Fruit fly (Drosophila melanogaster): ENCODE data around the gene Mco4.
"Not testable (repeated sequence)": the region's sequence is repeated elsewhere in the genome, so short reads cannot be mapped to it uniquely, and the experiment has no call there.

Mco4 gene

DNA sequence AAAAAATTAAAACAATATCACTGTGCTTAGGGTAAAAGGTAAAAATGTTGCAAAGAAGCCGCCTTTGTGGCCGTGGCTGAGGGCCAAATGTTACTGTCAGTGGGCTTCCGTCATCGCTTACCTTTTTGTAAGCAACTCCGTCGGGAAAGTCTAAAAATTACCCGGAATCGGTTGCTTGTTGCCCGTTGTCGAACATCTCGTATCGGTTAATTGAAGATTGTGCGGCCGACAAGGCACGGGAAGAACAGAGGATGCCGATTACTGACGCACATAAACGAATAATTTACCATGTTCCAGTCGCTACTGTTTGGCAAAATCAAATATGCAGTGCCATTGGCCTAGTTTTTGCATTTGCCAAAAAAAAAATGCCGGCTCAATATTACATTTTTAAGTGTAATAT is at the start of gene Mco4:
Gene Mco4 (minus strand): TSS at position 101 of the 400 bp plus-strand sequence.
- no peak for TF ChIP-seq insv (optimal IDR thresholded peaks at IDR 0.05)
- TF ChIP-seq psq (optimal IDR thresholded peaks at IDR 0.05): no peak
- TF ChIP-seq ttk (optimal IDR thresholded peaks at IDR 0.05): no peak
- TF ChIP-seq Myc (optimal IDR thresholded peaks at IDR 0.05): no peak
- no peak for TF ChIP-seq Sin3A (optimal IDR thresholded peaks at IDR 0.05)

dm6 chrX:17899402-17899801 is 43.5 kb upstream of the Mco4 start, which contains the start of gene Gss2:
Gene Gss2 (plus strand): TSS chrX:17899702.
- TF ChIP-seq Sin3A, ttk, insv (optimal IDR thresholded peaks at IDR 0.05): not testable (repeated sequence)

DNA sequence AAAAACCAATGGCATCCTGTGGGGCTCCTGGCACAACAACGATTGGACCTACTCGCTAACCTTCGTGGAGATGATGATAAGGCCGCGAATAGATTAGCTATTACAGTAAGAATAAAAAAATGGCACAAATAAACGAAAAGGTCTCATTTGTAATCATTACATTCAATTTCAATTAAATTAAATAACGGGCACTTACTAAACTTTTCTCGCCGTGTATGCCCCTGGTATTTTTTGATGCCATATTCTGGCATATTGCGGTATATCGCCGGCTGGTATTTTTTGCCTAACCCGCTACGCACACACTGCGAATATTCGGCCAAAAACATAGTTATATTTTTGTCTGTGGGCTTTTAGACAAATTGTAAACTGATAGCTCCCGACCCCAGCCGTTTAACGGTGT is 33.3 kb upstream of the Mco4 start, which contains the start of gene Gss1:
Gene Gss1 (plus strand): TSS at position 301 of the 400 bp plus-strand sequence.
- not testable (repeated sequence) for TF ChIP-seq Sin3A, h, psq (optimal IDR thresholded peaks at IDR 0.05)

- TF ChIP-seq psq (optimal IDR thresholded peaks at IDR 0.05) (no peak), insv (optimal IDR thresholded peaks at IDR 0.05) (no peak), h (optimal IDR thresholded peaks at IDR 0.05) (no peak), ttk (optimal IDR thresholded peaks at IDR 0.05) (no peak), Sin3A (optimal IDR thresholded peaks at IDR 0.05) (no peak)
These were observed 31.9 kb upstream of the Mco4 start, which contains the start of gene CG6788 for dm6 chrX:17887877-17888276. Gene CG6788 (plus strand): TSS chrX:17888177.

dm6 chrX:17887208-17887627 is 31.3 kb upstream of the Mco4 start, which contains the start of gene mnb:
Gene mnb (minus strand): TSS chrX:17887222.
- peak; percentile 62 for TF ChIP-seq Sin3A (optimal IDR thresholded peaks at IDR 0.05)
- TF ChIP-seq h (optimal IDR thresholded peaks at IDR 0.05): no peak
- TF ChIP-seq ttk (optimal IDR thresholded peaks at IDR 0.05): no peak
- TF ChIP-seq psq (optimal IDR thresholded peaks at IDR 0.05): peak; percentile 62

- TF ChIP-seq Myc (optimal IDR thresholded peaks at IDR 0.05) (no peak), Sin3A (optimal IDR thresholded peaks at IDR 0.05) (no peak), insv (optimal IDR thresholded peaks at IDR 0.05) (no peak), ttk (optimal IDR thresholded peaks at IDR 0.05) (no peak), h (optimal IDR thresholded peaks at IDR 0.05) (no peak), psq (optimal IDR thresholded peaks at IDR 0.05) (no peak)
These were observed 30.7 kb upstream of the Mco4 start for dm6 chrX:17886449-17887207.

dm6 chrX:17886107-17886448 is 30.1 kb upstream of the Mco4 start:
- no peak for TF ChIP-seq h (optimal IDR thresholded peaks at IDR 0.05)
- no peak for TF ChIP-seq ttk (optimal IDR thresholded peaks at IDR 0.05)
- no peak for TF ChIP-seq insv (optimal IDR thresholded peaks at IDR 0.05)
- TF ChIP-seq psq (optimal IDR thresholded peaks at IDR 0.05): no peak
- TF ChIP-seq Sin3A (optimal IDR thresholded peaks at IDR 0.05): no peak

DNA sequence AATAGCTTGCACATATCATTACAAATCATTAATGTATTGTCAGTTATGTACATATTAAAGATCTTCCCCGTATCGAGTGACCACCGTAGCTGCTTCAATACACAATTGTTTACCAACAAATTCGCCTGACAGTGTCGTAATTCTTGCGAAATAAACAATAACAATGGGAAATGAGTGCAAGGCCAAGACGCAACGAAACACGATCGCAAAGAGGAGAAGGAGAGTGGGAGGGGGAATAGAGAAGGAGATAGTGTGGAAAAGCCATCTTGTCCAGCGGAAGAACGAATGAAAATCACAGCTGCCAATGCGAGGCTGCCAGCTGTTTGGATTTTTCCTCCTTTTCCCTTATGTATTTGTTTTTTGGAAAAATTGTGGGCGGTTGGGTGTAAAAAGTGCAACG is 29.4 kb upstream of the Mco4 start:
- TF ChIP-seq insv (optimal IDR thresholded peaks at IDR 0.05) (no peak), h (optimal IDR thresholded peaks at IDR 0.05) (no peak), psq (optimal IDR thresholded peaks at IDR 0.05) (no peak), Sin3A (optimal IDR thresholded peaks at IDR 0.05) (no peak), Myc (optimal IDR thresholded peaks at IDR 0.05) (no peak), ttk (optimal IDR thresholded peaks at IDR 0.05) (no peak)

- TF ChIP-seq insv (optimal IDR thresholded peaks at IDR 0.05): no peak
- TF ChIP-seq Sin3A (optimal IDR thresholded peaks at IDR 0.05): no peak
- TF ChIP-seq h (optimal IDR thresholded peaks at IDR 0.05): no peak
- no peak for TF ChIP-seq Myc (optimal IDR thresholded peaks at IDR 0.05)
- no peak for TF ChIP-seq ttk (optimal IDR thresholded peaks at IDR 0.05)
- no peak for TF ChIP-seq psq (optimal IDR thresholded peaks at IDR 0.05)
These were observed 28.6 kb upstream of the Mco4 start for dm6 chrX:17884567-17884966.

- TF ChIP-seq ttk (optimal IDR thresholded peaks at IDR 0.05) (no peak), psq (optimal IDR thresholded peaks at IDR 0.05) (no peak), insv (optimal IDR thresholded peaks at IDR 0.05) (no peak), Myc (optimal IDR thresholded peaks at IDR 0.05) (no peak)
These were observed 27.5 kb upstream of the Mco4 start, which contains the start of gene CG12985 for dm6 chrX:17883418-17883817. Gene CG12985 (plus strand): TSS chrX:17883718.

- TF ChIP-seq Sin3A (optimal IDR thresholded peaks at IDR 0.05) (no peak), h (optimal IDR thresholded peaks at IDR 0.05) (no peak), ttk (optimal IDR thresholded peaks at IDR 0.05) (no peak), Myc (optimal IDR thresholded peaks at IDR 0.05) (no peak), insv (optimal IDR thresholded peaks at IDR 0.05) (no peak), psq (optimal IDR thresholded peaks at IDR 0.05) (no peak)
These were observed 26.8 kb upstream of the Mco4 start for dm6 chrX:17882769-17883168.

dm6 chrX:17881138-17882121 is 25.5 kb upstream of the Mco4 start:
- no peak for TF ChIP-seq ttk (optimal IDR thresholded peaks at IDR 0.05)
- TF ChIP-seq Sin3A (optimal IDR thresholded peaks at IDR 0.05): no peak
- no peak for TF ChIP-seq h (optimal IDR thresholded peaks at IDR 0.05)
- TF ChIP-seq Myc (optimal IDR thresholded peaks at IDR 0.05): no peak
- TF ChIP-seq psq (optimal IDR thresholded peaks at IDR 0.05): no peak
- TF ChIP-seq insv (optimal IDR thresholded peaks at IDR 0.05): no peak
